Fruit fly (Drosophila melanogaster): ENCODE data around the gene Spn.
A peak's percentile ranks its signal among the peaks of the same experiment; 100 is the strongest.

The Spn gene

DNA sequence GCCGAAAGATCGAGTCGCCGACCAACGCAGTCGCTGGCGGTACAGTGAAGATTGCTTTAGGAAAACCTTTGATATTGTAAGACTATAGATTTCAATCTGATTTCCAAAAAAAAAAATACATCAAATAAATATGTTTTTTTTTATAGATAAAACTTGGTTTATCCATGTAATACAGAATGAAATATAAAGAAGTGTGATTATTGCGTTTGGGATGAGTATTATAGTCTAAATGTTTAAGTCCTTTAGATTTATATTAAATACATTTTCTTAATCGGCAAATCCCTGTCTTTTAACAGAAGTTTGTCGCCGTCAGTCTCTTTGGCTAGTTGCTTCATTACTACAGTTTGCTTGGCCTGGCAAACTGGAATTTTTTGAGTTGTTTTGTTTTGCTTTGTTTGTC, 27.8 kb upstream of the Spn start (continued):
- peak; percentile 63; the same call in 2 of the 3 replicates for TF ChIP-seq CG11695 (GFP tag; IDR thresholded peaks at IDR 0.05)
- TF ChIP-seq toy (GFP tag; IDR thresholded peaks at IDR 0.05): no peak
- TF ChIP-seq al (GFP tag; IDR thresholded peaks at IDR 0.05): peak; percentile 34; the same call in 1 of the 2 replicates

dm6 chr3L:2581343-2581825, 27.3 kb upstream of the Spn start:
- TF ChIP-seq CG6254 (GFP tag; optimal IDR thresholded peaks at IDR 0.05) (peak; percentile 82), Taf1 (GFP tag; IDR thresholded peaks at IDR 0.05) (peak; percentile 81), CG12104 (GFP tag; optimal IDR thresholded peaks at IDR 0.05) (peak; percentile 59), GATAe (GFP tag; conservative IDR thresholded peaks at IDR 0.05) (peak; percentile 73), CG7745 (tag; optimal IDR thresholded peaks at IDR 0.05) (no peak), Ada2b (GFP tag; IDR thresholded peaks at IDR 0.05) (peak; percentile 87), CG1832 (GFP tag; optimal IDR thresholded peaks at IDR 0.05) (no peak), CG33213 (GFP tag; optimal IDR thresholded peaks at IDR 0.05) (peak; percentile 53), z (GFP tag; IDR thresholded peaks at IDR 0.05) (peak; percentile 53; the same call in 1 of the 3 replicates), CG14050 (GFP tag; IDR thresholded peaks at IDR 0.05) (peak; percentile 83), Nf-YC (tag; optimal IDR thresholded peaks at IDR 0.05) (peak; percentile 43), CG17802 (tag; optimal IDR thresholded peaks at IDR 0.05) (peak; percentile 49), CG11695 (GFP tag; IDR thresholded peaks at IDR 0.05) (peak; percentile 77), CG31365 (tag; optimal IDR thresholded peaks at IDR 0.05) (peak; percentile 72), tna (GFP tag; IDR thresholded peaks at IDR 0.05; ENCODE audit: partially characterized antibody) (no peak), Hsf (GFP tag; optimal IDR thresholded peaks at IDR 0.05) (peak; percentile 72), CG10959 (GFP tag; IDR thresholded peaks at IDR 0.05) (peak; percentile 87), slp2 (GFP tag; optimal IDR thresholded peaks at IDR 0.05) (peak; percentile 22), Sin3A (optimal IDR thresholded peaks at IDR 0.05) (no peak), CG11093 (GFP tag; IDR thresholded peaks at IDR 0.05) (peak; percentile 77; the same call in 2 of the 3 replicates), CG17328 (GFP tag; IDR thresholded peaks at IDR 0.05) (peak; percentile 96), tll (GFP tag; optimal IDR thresholded peaks at IDR 0.05) (peak in 1 of 2 experiments; percentile 7), zfh1 (GFP tag; IDR thresholded peaks at IDR 0.05) (peak; percentile 69; the same call in 2 of the 3 replicates), CG2116 (GFP tag; optimal IDR thresholded peaks at IDR 0.05) (peak; percentile 36), CG11085 (GFP tag; IDR thresholded peaks at IDR 0.05) (peak; percentile 75), ab (GFP tag; optimal IDR thresholded peaks at IDR 0.05) (peak; percentile 44), Lim3 (GFP tag; IDR thresholded peaks at IDR 0.05) (peak; percentile 79), CG17359 (tag; optimal IDR thresholded peaks at IDR 0.05) (peak; percentile 86), CG6683 (GFP tag; optimal IDR thresholded peaks at IDR 0.05) (peak; percentile 55), CG16779 (GFP tag; IDR thresholded peaks at IDR 0.05) (peak; percentile 68; the same call in 1 of the 2 replicates), CG17829 (tag; optimal IDR thresholded peaks at IDR 0.05) (peak; percentile 86), ken (GFP tag; IDR thresholded peaks at IDR 0.05) (peak; percentile 92), mld (GFP tag; IDR thresholded peaks at IDR 0.05; ENCODE audit: partially characterized antibody) (no peak), al (GFP tag; IDR thresholded peaks at IDR 0.05) (peak; percentile 63), repo (GFP tag; optimal IDR thresholded peaks at IDR 0.05) (peak; percentile 36), Max (GFP tag; optimal IDR thresholded peaks at IDR 0.05) (peak; percentile 68), HLH4C (GFP tag; IDR thresholded peaks at IDR 0.05; ENCODE audit: partially characterized antibody) (no peak), gce (GFP tag; IDR thresholded peaks at IDR 0.05) (peak; percentile 65; the same call in 1 of the 3 replicates), CG11398 (GFP tag; optimal IDR thresholded peaks at IDR 0.05) (peak; percentile 1), Chrac-16 (GFP tag; optimal IDR thresholded peaks at IDR 0.05) (peak; percentile 64), chinmo (GFP tag; IDR thresholded peaks at IDR 0.05; ENCODE audit: partially characterized antibody) (no peak), CG1529 (GFP tag; optimal IDR thresholded peaks at IDR 0.05) (peak; percentile 85), dm (GFP tag; optimal IDR thresholded peaks at IDR 0.05) (peak; percentile 26), Poxn (GFP tag; IDR thresholded peaks at IDR 0.05) (peak; percentile 36; the same call in 1 of the 2 replicates), luna (GFP tag; optimal IDR thresholded peaks at IDR 0.05) (peak; percentile 13), Hmx (GFP tag; optimal IDR thresholded peaks at IDR 0.05) (peak; percentile 17), CG2120 (GFP tag; optimal IDR thresholded peaks at IDR 0.05) (peak; percentile 89), CG9609 (GFP tag; optimal IDR thresholded peaks at IDR 0.05) (peak; percentile 35)
